Fruit fly (Drosophila melanogaster) whole organism: Measurements from ENCODE around the gene CG5217.

Source experiments
- CG8478 ChIP-seq: fragments of >200 bp; optimal IDR thresholded peaks from 2 replicates; lab custom pipeline; 2018; ENCODE audit warnings: inconsistent platforms
- Dll ChIP-seq: fragments of >200 bp; optimal IDR thresholded peaks from 2 replicates; lab custom pipeline; 2017
- EcR ChIP-seq, 2 experiments: fragments of >200 bp; optimal IDR thresholded peaks; 2 replicates each; lab custom pipeline; 2017; ENCODE audit warnings: missing biosample characterization in 2 of 2, missing genetic modification characterization in 2 of 2, missing genetic modification reagents in 2 of 2
- pan ChIP-seq: fragments of >200 bp; optimal IDR thresholded peaks from 2 replicates; lab custom pipeline; 2017
- psq ChIP-seq: fragments of >200 bp; optimal IDR thresholded peaks from 2 replicates; lab custom pipeline; 2017
- usp ChIP-seq: fragments of >200 bp; optimal IDR thresholded peaks from 2 replicates; lab custom pipeline; 2017; ENCODE audit warnings: missing biosample characterization, missing genetic modification characterization, mixed read lengths

The CG5217 gene

DNA sequence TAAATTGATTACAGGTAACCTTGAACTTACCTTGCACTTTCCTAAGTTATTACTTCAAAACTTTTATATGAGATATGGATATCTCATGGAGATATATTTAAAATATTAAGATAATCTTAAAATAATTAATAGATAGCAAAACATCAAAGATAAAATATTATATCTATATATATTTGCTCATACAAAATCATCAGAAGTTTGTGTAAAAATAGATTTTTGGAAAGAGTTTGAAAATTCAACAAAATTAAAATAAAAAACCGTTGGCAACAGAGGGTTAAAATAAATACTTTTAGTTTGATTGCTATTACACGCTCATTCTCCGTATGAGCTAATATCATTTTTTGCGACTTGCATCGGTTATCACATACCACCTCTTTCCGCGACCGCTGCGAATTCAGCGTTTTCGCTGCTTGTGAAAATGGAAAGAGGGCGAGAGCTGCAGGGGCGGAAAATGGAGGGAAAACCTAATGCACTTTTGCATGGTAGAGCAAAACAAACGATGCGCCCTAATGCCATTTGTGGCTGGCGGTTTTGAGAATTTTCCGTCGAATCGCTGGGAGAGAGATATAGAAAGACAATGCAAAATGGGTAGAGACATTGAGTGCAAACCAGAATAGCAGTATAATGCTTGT lies 35.3 kb downstream of the CG5217 start:
- TF ChIP-seq usp, result no peak
- TF ChIP-seq pan (lab: Kevin White, UChicago), result no peak
- no peak for TF ChIP-seq Dll (lab: Kevin White, UChicago)
- no peak for TF ChIP-seq CG8478 (lab: Kevin White, UChicago)
- TF ChIP-seq EcR (GFP tag; optimal IDR thresholded peaks at IDR 0.05; lab: Kevin White, UChicago), result no peak
- no peak for TF ChIP-seq psq (lab: Kevin White, UChicago)

DNA sequence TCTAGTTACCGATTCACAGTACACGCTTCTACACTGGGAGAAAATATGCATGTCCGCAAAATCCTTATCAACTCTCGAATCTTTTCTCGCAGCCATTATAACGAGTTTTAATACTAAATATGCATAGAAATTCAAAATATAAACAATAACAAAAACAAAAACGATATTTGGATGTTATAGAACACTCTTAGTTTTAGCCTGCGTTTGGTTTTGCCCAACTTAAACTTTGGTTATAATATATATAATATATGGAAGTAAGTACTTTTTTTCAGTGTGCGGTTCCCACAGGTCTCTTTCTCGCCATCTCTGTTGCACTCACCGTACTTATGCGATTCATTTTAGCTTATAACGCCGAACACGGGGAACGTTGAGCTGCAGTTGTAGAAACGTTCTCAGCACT lies 36.2 kb downstream of the CG5217 start, which contains the start of gene cry:
TSS of gene cry (plus strand) at position 377 of the 400 bp plus-strand sequence.
- TF ChIP-seq usp (no peak), Dll (lab: Kevin White, UChicago) (no peak), EcR (GFP tag; optimal IDR thresholded peaks at IDR 0.05; lab: Kevin White, UChicago) (no peak), CG8478 (lab: Kevin White, UChicago) (no peak), psq (lab: Kevin White, UChicago) (no peak), pan (lab: Kevin White, UChicago) (no peak)
